Fruit fly (Drosophila melanogaster): ENCODE results near the gene Obp19b.

DNA sequence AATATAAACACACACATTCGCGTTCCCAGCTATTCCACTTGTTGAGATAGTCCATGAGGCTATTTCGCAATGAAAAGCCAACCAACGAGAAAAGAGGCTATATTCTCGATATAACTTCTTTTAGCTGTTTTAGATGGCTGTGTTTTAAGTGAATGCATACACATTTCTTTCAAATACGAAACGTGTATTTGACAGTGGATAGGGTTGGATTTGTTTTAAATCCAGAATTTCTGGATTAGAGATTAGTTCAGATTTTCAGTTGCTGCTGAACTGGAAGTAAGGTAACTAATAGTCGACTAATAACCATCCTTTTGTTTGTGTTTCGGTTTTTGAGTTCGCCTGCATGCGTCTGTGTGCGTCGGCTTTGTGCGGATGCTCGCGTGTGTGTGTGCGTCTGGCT, 6.6 kb downstream of the Obp19b start:
- no peak for TF ChIP-seq usp (GFP tag; optimal IDR thresholded peaks at IDR 0.05)
- TF ChIP-seq psq (optimal IDR thresholded peaks at IDR 0.05): no peak
- no peak for TF ChIP-seq CG8478 (optimal IDR thresholded peaks at IDR 0.05)
- TF ChIP-seq Dll (optimal IDR thresholded peaks at IDR 0.05): no peak
- TF ChIP-seq pan (optimal IDR thresholded peaks at IDR 0.05): no peak
